Fruit fly (Drosophila melanogaster) whole organism, embryonic: ENCODE data around the gene MED22.

Source experiments
- Abd-B ChIP-seq: fragments of 200-800 bp; sonication (Bioruptor generic); optimal IDR thresholded peaks from 2 replicates; lab custom pipeline; 2018; ENCODE audit warnings: missing biosample characterization, mild to moderate bottlenecking, missing genetic modification characterization, moderate library complexity
- Aef1 ChIP-seq: fragments of 200-800 bp; sonication (Bioruptor generic); IDR thresholded peaks from 3 replicates; pipeline ENCODE4 v1.3.6; 2022; ENCODE audit warnings: missing biosample characterization, missing genetic modification characterization
- CG12104 ChIP-seq: fragments of 200-800 bp; sonication (Bioruptor generic); optimal IDR thresholded peaks from 3 replicates; lab custom pipeline; 2016; ENCODE audit warnings: missing biosample characterization, missing genetic modification characterization
- CG12236 ChIP-seq: fragments of 200-800 bp; sonication (Bioruptor generic); optimal IDR thresholded peaks from 2 replicates; lab custom pipeline; 2016; ENCODE audit warnings: missing biosample characterization, missing genetic modification characterization
- CG13296 ChIP-seq: fragments of 200-800 bp; sonication (Bioruptor generic); optimal IDR thresholded peaks from 3 replicates; lab custom pipeline; 2018; ENCODE audit warnings: missing biosample characterization, mild to moderate bottlenecking, missing genetic modification characterization
- CG15696 ChIP-seq: fragments of 200-800 bp; sonication (Bioruptor generic); optimal IDR thresholded peaks from 2 replicates; lab custom pipeline; 2019; ENCODE audit warnings: missing biosample characterization, mild to moderate bottlenecking, missing genetic modification characterization, moderate library complexity
- CG1603 ChIP-seq: fragments of 200-800 bp; sonication (Bioruptor generic); optimal IDR thresholded peaks from 2 replicates; lab custom pipeline; 2019; ENCODE audit warnings: missing biosample characterization, mild to moderate bottlenecking, missing genetic modification characterization, moderate library complexity
- CG17385 ChIP-seq: fragments of 200-800 bp; sonication (Bioruptor generic); optimal IDR thresholded peaks from 3 replicates; lab custom pipeline; 2018; ENCODE audit warnings: missing biosample characterization, mild to moderate bottlenecking, missing genetic modification characterization
- CG18476 ChIP-seq: fragments of 200-800 bp; sonication (Bioruptor generic); optimal IDR thresholded peaks from 2 replicates; lab custom pipeline; 2016; ENCODE audit warnings: missing biosample characterization, mild to moderate bottlenecking, missing genetic modification characterization
- CG2129 ChIP-seq: fragments of 200-800 bp; sonication (Bioruptor generic); IDR thresholded peaks from 2 replicates; pipeline ENCODE4 v1.3.6; 2022; ENCODE audit warnings: missing biosample characterization, missing genetic modification characterization; ENCODE audit not compliant: partially characterized antibody
- CG2889 ChIP-seq: fragments of 200-800 bp; sonication (Bioruptor generic); IDR thresholded peaks from 3 replicates; pipeline ENCODE4 v1.3.6; 2022; ENCODE audit warnings: missing biosample characterization, missing genetic modification characterization
- CG3726 ChIP-seq: fragments of 200-800 bp; sonication (Bioruptor generic); IDR thresholded peaks from 3 replicates; pipeline ENCODE4, ENCODE4 v1.3.6; 2022; ENCODE audit warnings: missing biosample characterization, missing genetic modification characterization
- CG4854 ChIP-seq: fragments of 200-800 bp; sonication (Bioruptor generic); optimal IDR thresholded peaks from 2 replicates; lab custom pipeline; 2016; ENCODE audit warnings: missing biosample characterization, missing genetic modification characterization, inconsistent platforms
- CG6254 ChIP-seq: fragments of 200-800 bp; sonication (Bioruptor generic); optimal IDR thresholded peaks from 3 replicates; lab custom pipeline; 2017; ENCODE audit warnings: mild to moderate bottlenecking, missing biosample characterization, missing genetic modification reagents, missing genetic modification characterization
- CG6683 ChIP-seq: fragments of 200-800 bp; sonication (Bioruptor generic); optimal IDR thresholded peaks from 2 replicates; lab custom pipeline; 2017; ENCODE audit warnings: missing biosample characterization, mild to moderate bottlenecking, missing genetic modification characterization, missing genetic modification reagents
- CG6765 ChIP-seq: fragments of 200-800 bp; sonication (Bioruptor generic); optimal IDR thresholded peaks from 3 replicates; lab custom pipeline; 2017; ENCODE audit warnings: missing biosample characterization, mild to moderate bottlenecking, missing genetic modification characterization
- CG7271 ChIP-seq: fragments of 200-800 bp; sonication (Bioruptor generic); optimal IDR thresholded peaks from 2 replicates; lab custom pipeline; 2018; ENCODE audit warnings: missing biosample characterization, mild to moderate bottlenecking, missing genetic modification characterization, moderate library complexity
- CG7372 ChIP-seq: fragments of 200-800 bp; sonication (Bioruptor generic); IDR thresholded peaks from 2 replicates; pipeline ENCODE4 v1.3.6; 2022; ENCODE audit warnings: missing biosample characterization, missing genetic modification characterization
- CG7928 ChIP-seq: fragments of 200-800 bp; sonication (Bioruptor generic); optimal IDR thresholded peaks from 2 replicates; lab custom pipeline; 2017; ENCODE audit warnings: missing biosample characterization, mild to moderate bottlenecking, missing genetic modification characterization
- CG8388 ChIP-seq: fragments of 200-800 bp; sonication (Bioruptor generic); optimal IDR thresholded peaks from 2 replicates; lab custom pipeline; 2019; ENCODE audit warnings: missing biosample characterization, mild to moderate bottlenecking, missing genetic modification characterization, moderate library complexity
- CG8478 ChIP-seq: fragments of >200 bp; optimal IDR thresholded peaks from 2 replicates; lab custom pipeline; 2018
- CG8924 ChIP-seq: fragments of 200-800 bp; optimal IDR thresholded peaks from 3 replicates; lab custom pipeline; 2019; ENCODE audit warnings: missing biosample characterization, mild to moderate bottlenecking, missing genetic modification characterization, moderate library complexity
- CrebB ChIP-seq: fragments of 200-800 bp; sonication (Bioruptor generic); optimal IDR thresholded peaks from 3 replicates; lab custom pipeline; 2018; ENCODE audit warnings: missing biosample characterization, mild to moderate bottlenecking, missing genetic modification characterization
- Dad ChIP-seq: fragments of 200-800 bp; sonication (Bioruptor generic); optimal IDR thresholded peaks from 3 replicates; lab custom pipeline; 2016; ENCODE audit warnings: missing biosample characterization, missing genetic modification characterization
- Dref ChIP-seq: fragments of 200-800 bp; sonication (Bioruptor generic); IDR thresholded peaks from 2 replicates; pipeline ENCODE4 v1.3.6; 2022; ENCODE audit warnings: missing biosample characterization, missing genetic modification characterization
- Drgx ChIP-seq: fragments of 200-800 bp; sonication (Bioruptor generic); IDR thresholded peaks from 2 replicates; pipeline ENCODE4 v1.3.6; 2022; ENCODE audit warnings: missing biosample characterization, missing genetic modification characterization
- Gsc ChIP-seq: fragments of 200-800 bp; sonication (Bioruptor generic); IDR thresholded peaks from 2 replicates; pipeline ENCODE4 v1.3.6; 2022; ENCODE audit warnings: missing biosample characterization, missing genetic modification characterization
- Nf-YB ChIP-seq: fragments of 200-800 bp; sonication (Bioruptor generic); optimal IDR thresholded peaks from 3 replicates; lab custom pipeline; 2019; ENCODE audit warnings: missing biosample characterization, mild to moderate bottlenecking, missing genetic modification characterization, moderate library complexity
- Rx ChIP-seq: fragments of 200-800 bp; sonication (Bioruptor generic); IDR thresholded peaks from 2 replicates; pipeline ENCODE4 v1.3.6; 2022; ENCODE audit warnings: missing biosample characterization, missing genetic modification characterization
- Six4 ChIP-seq: fragments of 200-800 bp; sonication (Bioruptor generic); optimal IDR thresholded peaks from 2 replicates; lab custom pipeline; 2016; ENCODE audit warnings: missing biosample characterization, missing genetic modification characterization
- ara ChIP-seq: fragments of 200-800 bp; sonication (Bioruptor generic); IDR thresholded peaks from 2 replicates; pipeline ENCODE4 v1.3.6; 2022; ENCODE audit warnings: missing biosample characterization, missing genetic modification characterization
- az2 ChIP-seq: fragments of 200-800 bp; sonication (Bioruptor generic); optimal IDR thresholded peaks from 3 replicates; lab custom pipeline; 2016; ENCODE audit warnings: missing biosample characterization, missing genetic modification characterization
- bsh ChIP-seq, 2 experiments: fragments of 200-800 bp; sonication (Bioruptor generic); optimal IDR thresholded peaks; 2 replicates each; lab custom pipeline; 2017 to 2018; ENCODE audit warnings: mild to moderate bottlenecking in 2 of 2, missing biosample characterization in 2 of 2, missing genetic modification characterization in 2 of 2, moderate library complexity in 1 of 2
- cato ChIP-seq: fragments of 200-800 bp; sonication (Bioruptor generic); optimal IDR thresholded peaks from 2 replicates; lab custom pipeline; 2016; ENCODE audit warnings: missing biosample characterization, missing genetic modification characterization, borderline replicate concordance
- cg ChIP-seq: fragments of 200-800 bp; sonication (Bioruptor generic); optimal IDR thresholded peaks from 3 replicates; lab custom pipeline; 2019; ENCODE audit warnings: missing biosample characterization, mild to moderate bottlenecking, missing genetic modification characterization, moderate library complexity
- disco-r ChIP-seq: fragments of 200-800 bp; sonication (Bioruptor generic); optimal IDR thresholded peaks from 2 replicates; lab custom pipeline; 2016; ENCODE audit warnings: missing biosample characterization, missing genetic modification characterization
- fd3F ChIP-seq: fragments of 200-800 bp; sonication (Bioruptor generic); optimal IDR thresholded peaks from 2 replicates; lab custom pipeline; 2018; ENCODE audit warnings: missing biosample characterization, mild to moderate bottlenecking, missing genetic modification characterization, moderate library complexity
- gce ChIP-seq: fragments of 200-800 bp; sonication (Bioruptor generic); IDR thresholded peaks from 3 replicates; pipeline ENCODE4 v1.3.6; 2022; ENCODE audit warnings: missing biosample characterization, missing genetic modification characterization
- gem ChIP-seq: fragments of 200-800 bp; sonication (Bioruptor generic); optimal IDR thresholded peaks from 2 replicates; lab custom pipeline; 2019; ENCODE audit warnings: missing biosample characterization, mild to moderate bottlenecking, missing genetic modification characterization, moderate library complexity
- insv ChIP-seq, 2 experiments: fragments of 200-800 bp; sonication (Bioruptor generic); optimal IDR thresholded peaks; 3 replicates each; lab custom pipeline; 2016 to 2018; ENCODE audit warnings: missing biosample characterization in 2 of 2, missing genetic modification characterization in 2 of 2
- lov ChIP-seq, 2 experiments: fragments of 200-800 bp in 1 of 2; fragments of >200 bp in 1 of 2; sonication (Bioruptor generic) in 1 of 2; IDR thresholded peaks in 1 of 2; optimal IDR thresholded peaks in 1 of 2; 2 replicates in 1 of 2; 3 replicates in 1 of 2; pipeline versions ENCODE4 v1.3.6 to Lab custom; 2017 to 2022; ENCODE audit warnings: missing biosample characterization in 1 of 2, missing genetic modification characterization in 1 of 2
- org-1 ChIP-seq: fragments of 200-800 bp; sonication (Bioruptor generic); optimal IDR thresholded peaks from 2 replicates; lab custom pipeline; 2017; ENCODE audit warnings: missing biosample characterization, missing genetic modification characterization
- peb ChIP-seq: fragments of 200-800 bp; sonication (Bioruptor generic); IDR thresholded peaks from 2 replicates; pipeline ENCODE4 v1.3.6; 2022; ENCODE audit warnings: missing biosample characterization, missing genetic modification characterization
- pfk ChIP-seq: fragments of 200-800 bp; sonication (Bioruptor generic); optimal IDR thresholded peaks from 2 replicates; lab custom pipeline; 2018; ENCODE audit warnings: missing biosample characterization, mild to moderate bottlenecking, missing genetic modification characterization, moderate library complexity
- psq ChIP-seq: fragments of 200-800 bp; sonication (Bioruptor generic); optimal IDR thresholded peaks from 2 replicates; lab custom pipeline; 2017; ENCODE audit warnings: missing biosample characterization, missing genetic modification characterization
- so ChIP-seq: fragments of 200-800 bp; sonication (Bioruptor generic); IDR thresholded peaks from 3 replicates; pipeline ENCODE4 v1.3.6; 2022; ENCODE audit warnings: missing biosample characterization, missing genetic modification characterization
- stwl ChIP-seq: fragments of 200-800 bp; sonication (Bioruptor generic); optimal IDR thresholded peaks from 3 replicates; lab custom pipeline; 2018; ENCODE audit warnings: missing biosample characterization, mild to moderate bottlenecking, missing genetic modification characterization, moderate library complexity
- tin ChIP-seq: fragments of 200-800 bp; sonication (Bioruptor generic); optimal IDR thresholded peaks from 3 replicates; lab custom pipeline; 2016; ENCODE audit warnings: missing biosample characterization, missing genetic modification characterization
- tup ChIP-seq: fragments of 200-800 bp; sonication (Bioruptor generic); optimal IDR thresholded peaks from 2 replicates; lab custom pipeline; 2016; ENCODE audit warnings: missing biosample characterization, mild to moderate bottlenecking, missing genetic modification characterization, moderate library complexity

MED22 gene

DNA sequence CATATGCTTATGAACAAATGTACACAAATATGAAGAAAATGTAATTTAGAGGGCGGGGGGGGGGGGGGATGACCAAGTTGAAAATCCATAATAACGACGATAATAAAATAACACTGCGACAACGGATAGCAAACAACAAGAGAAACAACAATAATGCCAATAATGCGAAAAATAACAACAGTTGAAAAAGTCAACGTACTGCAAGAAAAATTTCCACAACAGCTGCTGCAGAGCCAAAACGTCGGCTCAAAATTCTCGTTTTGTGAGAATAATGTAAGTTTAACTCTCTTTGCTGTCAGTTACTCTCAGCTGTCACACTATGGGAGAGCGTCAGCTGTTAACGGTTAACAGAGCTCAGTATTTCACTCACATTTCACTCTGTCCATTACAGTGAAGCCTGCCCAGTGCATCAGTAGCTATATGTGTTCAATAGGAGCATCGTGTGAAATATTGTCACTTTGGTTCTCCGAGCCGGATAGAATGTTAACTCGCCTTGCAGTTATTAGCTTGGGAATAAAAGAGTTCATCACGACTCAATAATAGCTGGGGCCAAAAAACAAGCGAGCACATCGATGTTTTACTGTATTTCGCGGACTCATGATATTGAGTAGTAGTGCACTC is 27.1 kb upstream of the MED22 start (continued):
- peak; percentile 75 for TF ChIP-seq Abd-B (GFP tag; lab: Kevin White, UChicago)
- TF ChIP-seq az2: peak; percentile 82
- no peak for TF ChIP-seq cg
- peak; percentile 39; the same call in 1 of the 2 replicates for TF ChIP-seq peb (GFP tag; lab: Robert Waterston, UW)
- TF ChIP-seq tin (GFP tag; lab: Kevin White, UChicago): peak; percentile 68
- TF ChIP-seq insv (GFP tag; optimal IDR thresholded peaks at IDR 0.05; lab: Kevin White, UChicago): no peak
- no peak for TF ChIP-seq CG12104
- TF ChIP-seq Rx (GFP tag; lab: Robert Waterston, UW): peak; percentile 60
- peak; percentile 20 for TF ChIP-seq tup
- TF ChIP-seq CG7928: no peak
- TF ChIP-seq CG2129 (GFP tag; lab: Robert Waterston, UW): no peak
- TF ChIP-seq CG3726: peak; percentile 58; the same call in 1 of the 3 replicates
- TF ChIP-seq CG8478 (lab: Kevin White, UChicago): no peak
- TF ChIP-seq Six4: peak; percentile 60
- peak; percentile 96 for TF ChIP-seq Drgx (GFP tag; lab: Robert Waterston, UW)
- TF ChIP-seq fd3F (GFP tag; lab: Kevin White, UChicago): peak; percentile 72
- TF ChIP-seq psq (GFP tag; lab: Kevin White, UChicago): peak; percentile 13
- peak; percentile 78 for TF ChIP-seq org-1 (GFP tag; lab: Kevin White, UChicago)
- peak; percentile 68 for TF ChIP-seq ara (GFP tag; lab: Robert Waterston, UW)
- TF ChIP-seq CG12236: peak; percentile 61
- peak; percentile 79 to 83 for TF ChIP-seq bsh (GFP tag; optimal IDR thresholded peaks at IDR 0.05; lab: Kevin White, UChicago)
- peak; percentile 42 for TF ChIP-seq Nf-YB (GFP tag; lab: Kevin White, UChicago)
- TF ChIP-seq CG2889 (GFP tag; lab: Robert Waterston, UW): 0 out of 3 replicates have a peak, but pooled peaks have one; percentile 20
- peak; percentile 73 for TF ChIP-seq Aef1 (GFP tag; lab: Robert Waterston, UW)
- TF ChIP-seq gce (GFP tag; lab: Robert Waterston, UW): 0 out of 3 replicates have a peak, but pooled peaks have one; percentile 31
- peak; percentile 50 for TF ChIP-seq CG4854 (GFP tag; lab: Kevin White, UChicago)
- TF ChIP-seq gem (tag; lab: Kevin White, UChicago): peak; percentile 86
- TF ChIP-seq disco-r (GFP tag; lab: Kevin White, UChicago): peak; percentile 9
- TF ChIP-seq CG15696: peak; percentile 34
- TF ChIP-seq CrebB (tag; lab: Kevin White, UChicago): peak; percentile 81
- peak; percentile 74 for TF ChIP-seq CG7372 (GFP tag; lab: Robert Waterston, UW)
- no peak for TF ChIP-seq CG7271 (tag; lab: Kevin White, UChicago)
- TF ChIP-seq pfk (GFP tag; lab: Kevin White, UChicago): no peak
- no peak for TF ChIP-seq lov (optimal IDR thresholded peaks at IDR 0.05; lab: Kevin White, UChicago)
- TF ChIP-seq lov (GFP tag; IDR thresholded peaks at IDR 0.05; lab: Robert Waterston, UW): no peak
- peak; percentile 93 for TF ChIP-seq CG1603 (tag; lab: Kevin White, UChicago)
- TF ChIP-seq CG6254 (GFP tag; lab: Kevin White, UChicago): peak; percentile 31
- peak; percentile 60 for TF ChIP-seq cato (GFP tag; lab: Kevin White, UChicago)
- TF ChIP-seq CG13296 (GFP tag; lab: Kevin White, UChicago): peak; percentile 74
- peak; percentile 74 for TF ChIP-seq CG8388 (GFP tag; lab: Kevin White, UChicago)
- peak; percentile 76 for TF ChIP-seq CG17385 (GFP tag; lab: Kevin White, UChicago)
- no peak for TF ChIP-seq stwl (tag; lab: Kevin White, UChicago)
- TF ChIP-seq CG6683 (GFP tag; lab: Kevin White, UChicago): peak; percentile 36
- no peak for TF ChIP-seq Dref (GFP tag; lab: Robert Waterston, UW)
- peak; percentile 52 for TF ChIP-seq Gsc (GFP tag; lab: Robert Waterston, UW)
- peak; percentile 69 for TF ChIP-seq Dad (GFP tag; lab: Kevin White, UChicago)
- peak; percentile 42 for TF ChIP-seq CG18476 (GFP tag; lab: Kevin White, UChicago)
- TF ChIP-seq CG6765 (GFP tag; lab: Kevin White, UChicago): no peak
- peak; percentile 81 for TF ChIP-seq CG8924 (tag; lab: Kevin White, UChicago)
- peak; percentile 36; the same call in 1 of the 3 replicates for TF ChIP-seq so (GFP tag; lab: Robert Waterston, UW)
